Fruit fly (Drosophila melanogaster): ENCODE measurements around the gene CalpC.

Gene CalpC

DNA sequence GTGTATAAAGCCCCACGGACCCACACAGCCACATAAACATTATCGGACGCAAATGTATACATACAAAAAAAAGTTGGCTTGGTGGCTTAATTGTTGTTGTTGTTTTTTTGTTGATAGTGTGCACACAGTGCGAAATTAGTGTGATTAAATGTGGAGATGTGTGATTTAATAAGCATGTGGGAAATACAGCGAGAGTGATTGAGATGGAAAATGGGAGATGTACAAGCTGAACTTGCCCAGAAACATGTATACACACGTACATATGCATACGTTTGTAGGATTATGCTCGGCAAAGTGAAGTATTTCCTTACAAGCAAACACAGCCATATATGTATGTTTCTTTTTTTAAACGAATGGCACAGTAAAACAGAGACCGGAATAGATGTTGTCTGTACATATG is 48.0 kb downstream of the CalpC start:
- TF ChIP-seq Stat92E (GFP tag; optimal IDR thresholded peaks at IDR 0.05) (no peak), CG17186 (GFP tag; optimal IDR thresholded peaks at IDR 0.05) (no peak), Drgx (GFP tag; IDR thresholded peaks at IDR 0.05) (peak; percentile 67), CG30020 (tag; optimal IDR thresholded peaks at IDR 0.05) (peak; percentile 41), CG1792 (GFP tag; optimal IDR thresholded peaks at IDR 0.05) (no peak), row (GFP tag; IDR thresholded peaks at IDR 0.05) (0 out of 3 replicates have a peak, but pooled peaks have one; percentile 12), nom (GFP tag; optimal IDR thresholded peaks at IDR 0.05) (peak; percentile 52), CG32767 (GFP tag; IDR thresholded peaks at IDR 0.05) (0 out of 2 replicates have a peak, but pooled peaks have one; percentile 27), CG16863 (GFP tag; optimal IDR thresholded peaks at IDR 0.05) (no peak), chinmo (GFP tag; IDR thresholded peaks at IDR 0.05; ENCODE audit: partially characterized antibody) (0 out of 4 replicates have a peak, but pooled peaks have one; percentile 33), Med (GFP tag) (peak; percentile 67), CG2199 (GFP tag; IDR thresholded peaks at IDR 0.05) (peak; percentile 78; the same call in 1 of the 3 replicates)

DNA sequence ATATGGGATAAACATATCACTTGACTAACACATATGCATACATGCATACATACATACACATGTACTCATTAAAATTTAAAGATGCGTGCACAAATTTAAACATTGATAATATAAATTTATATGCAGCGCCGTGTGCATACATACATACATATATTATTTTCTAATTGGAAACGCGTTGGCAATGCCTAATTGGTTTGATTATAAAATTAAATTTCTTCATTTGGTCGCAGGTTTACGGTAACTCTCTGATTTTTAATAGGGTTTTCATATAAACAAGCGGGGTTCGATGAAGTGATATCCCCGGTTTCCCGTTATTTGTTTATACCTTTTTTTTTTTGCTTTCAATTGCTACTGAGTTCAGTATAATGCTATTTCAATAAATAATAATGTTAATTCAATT is 48.5 kb downstream of the CalpC start:
- peak in 1 of 2 experiments; percentile 40 for TF ChIP-seq insv (GFP tag; optimal IDR thresholded peaks at IDR 0.05)
- no peak for TF ChIP-seq Trl (optimal IDR thresholded peaks at IDR 0.05)
- TF ChIP-seq Trl (GFP tag; optimal IDR thresholded peaks at IDR 0.05), result no peak
- no peak for TF ChIP-seq Hand (GFP tag; optimal IDR thresholded peaks at IDR 0.05)
- peak; percentile 53 for TF ChIP-seq Elba2 (GFP tag; optimal IDR thresholded peaks at IDR 0.05)
- TF ChIP-seq jigr1 (GFP tag; IDR thresholded peaks at IDR 0.05), result no peak
- no peak for TF ChIP-seq Dip3 (GFP tag; optimal IDR thresholded peaks at IDR 0.05)
- no peak for TF ChIP-seq Hr39 (optimal IDR thresholded peaks at IDR 0.05)
- TF ChIP-seq onecut (GFP tag; IDR thresholded peaks at IDR 0.05), result no peak
- peak; percentile 39; the same call in 1 of the 2 replicates for TF ChIP-seq vvl (GFP tag; IDR thresholded peaks at IDR 0.05)
- no peak for TF ChIP-seq sisA (GFP tag; IDR thresholded peaks at IDR 0.05)
- no peak for TF ChIP-seq CG18262 (tag; optimal IDR thresholded peaks at IDR 0.05)
- no peak for TF ChIP-seq ap (GFP tag; IDR thresholded peaks at IDR 0.05)
- TF ChIP-seq CG10209 (GFP tag; optimal IDR thresholded peaks at IDR 0.05), result no peak
